Worm (Caenorhabditis elegans) whole organism, mixed stage, embryonic: Measurements from ENCODE around the gene T25B9.8.

ENCODE experiments used
- M03D4.4 ChIP-seq: sonication (generic microtip); optimal IDR thresholded peaks from 2 replicates; lab custom pipeline; 2017; ENCODE audit warnings: mild to moderate bottlenecking, missing genetic modification characterization, missing compliant biosample characterization
- bed-3 ChIP-seq: fragments of 200-800 bp; sonication (Bioruptor generic); optimal IDR thresholded peaks from 3 replicates; lab custom pipeline; 2018; ENCODE audit warnings: mild to moderate bottlenecking, missing genetic modification characterization, moderate library complexity, missing compliant biosample characterization
- blmp-1 ChIP-seq: fragments of 150-350 bp; optimal IDR thresholded peaks from 2 replicates; lab custom pipeline; 2014; ENCODE audit warnings: missing biosample characterization, missing genetic modification characterization
- ceh-43 ChIP-seq: fragments of 200-800 bp; sonication (Bioruptor generic); optimal IDR thresholded peaks from 2 replicates; lab custom pipeline; 2018; ENCODE audit warnings: mild to moderate bottlenecking, missing genetic modification characterization, moderate library complexity, missing compliant biosample characterization
- ceh-83 ChIP-seq: fragments of 200-800 bp; sonication (Bioruptor generic); optimal IDR thresholded peaks from 2 replicates; lab custom pipeline; 2018; ENCODE audit warnings: mild to moderate bottlenecking, missing genetic modification characterization, missing compliant biosample characterization
- cnd-1 ChIP-seq: fragments of 200-800 bp; sonication (Bioruptor generic); optimal IDR thresholded peaks from 2 replicates; lab custom pipeline; 2018; ENCODE audit warnings: mild to moderate bottlenecking, missing genetic modification characterization, missing compliant biosample characterization
- drap-1 ChIP-seq: fragments of 200-800 bp; sonication (Bioruptor generic); optimal IDR thresholded peaks from 3 replicates; lab custom pipeline; 2018; ENCODE audit warnings: mild to moderate bottlenecking, missing genetic modification characterization, missing compliant biosample characterization
- elt-1 ChIP-seq: sonication (generic microtip); optimal IDR thresholded peaks from 2 replicates; lab custom pipeline; 2017; ENCODE audit warnings: missing genetic modification characterization, mild to moderate bottlenecking, missing compliant biosample characterization, antibody characterized with exemption, moderate library complexity, borderline replicate concordance; ENCODE audit not compliant: insufficient read depth
- elt-3 ChIP-seq: fragments of 150-350 bp; optimal IDR thresholded peaks from 2 replicates; lab custom pipeline; 2014; ENCODE audit warnings: missing biosample characterization, missing genetic modification characterization
- flh-1 ChIP-seq: fragments of 200-800 bp; sonication (Bioruptor generic); optimal IDR thresholded peaks from 2 replicates; lab custom pipeline; 2018; ENCODE audit warnings: mild to moderate bottlenecking, missing genetic modification characterization, moderate library complexity, missing compliant biosample characterization
- ham-2 ChIP-seq: fragments of 200-800 bp; sonication (Bioruptor generic); optimal IDR thresholded peaks from 2 replicates; lab custom pipeline; 2018; ENCODE audit warnings: mild to moderate bottlenecking, missing genetic modification characterization, missing compliant biosample characterization
- hlh-1 ChIP-seq: fragments of 150-350 bp; optimal IDR thresholded peaks from 2 replicates; lab custom pipeline; 2014; ENCODE audit warnings: missing biosample characterization, missing genetic modification reagents, missing genetic modification characterization
- lin-13 ChIP-seq: fragments of 150-350 bp; optimal IDR thresholded peaks from 2 replicates; lab custom pipeline; 2014; ENCODE audit warnings: missing biosample characterization, missing genetic modification characterization
- lin-32 ChIP-seq: fragments of 200-800 bp; sonication (Bioruptor generic); optimal IDR thresholded peaks from 2 replicates; lab custom pipeline; 2018; ENCODE audit warnings: mild to moderate bottlenecking, missing genetic modification characterization, missing compliant biosample characterization
- lsy-2 ChIP-seq: fragments of 150-350 bp; optimal IDR thresholded peaks from 2 replicates; lab custom pipeline; 2014; ENCODE audit warnings: missing biosample characterization, missing genetic modification characterization
- mep-1 ChIP-seq: fragments of 150-350 bp; optimal IDR thresholded peaks from 2 replicates; lab custom pipeline; 2017; ENCODE audit warnings: missing biosample characterization, missing genetic modification reagents, missing genetic modification characterization, inconsistent platforms
- mls-2 ChIP-seq: sonication (generic microtip); optimal IDR thresholded peaks from 2 replicates; lab custom pipeline; 2016; ENCODE audit warnings: mild to moderate bottlenecking, missing genetic modification characterization, moderate library complexity, missing compliant biosample characterization
- nhr-12 ChIP-seq: fragments of 150-350 bp; optimal IDR thresholded peaks from 2 replicates; lab custom pipeline; 2014; ENCODE audit warnings: missing biosample characterization, missing genetic modification characterization
- nhr-2 ChIP-seq: fragments of 150-350 bp; optimal IDR thresholded peaks from 2 replicates; lab custom pipeline; 2014; ENCODE audit warnings: missing biosample characterization, missing genetic modification characterization
- nhr-237 ChIP-seq: fragments of 150-350 bp; optimal IDR thresholded peaks from 2 replicates; lab custom pipeline; 2014; ENCODE audit warnings: missing biosample characterization, missing genetic modification characterization
- nhr-28 ChIP-seq: fragments of 150-350 bp; optimal IDR thresholded peaks from 2 replicates; lab custom pipeline; 2014; ENCODE audit warnings: missing biosample characterization, missing genetic modification characterization
- nhr-76 ChIP-seq: sonication (generic microtip); optimal IDR thresholded peaks from 2 replicates; lab custom pipeline; 2017; ENCODE audit warnings: missing biosample characterization, missing genetic modification characterization
- pha-4 ChIP-seq: fragments of 150-350 bp; optimal IDR thresholded peaks from 2 replicates; lab custom pipeline; 2018; ENCODE audit warnings: missing biosample characterization, missing genetic modification reagents, missing genetic modification characterization
- sem-2 ChIP-seq: fragments of 200-800 bp; sonication (Bioruptor generic); optimal IDR thresholded peaks from 2 replicates; lab custom pipeline; 2018; ENCODE audit warnings: mild to moderate bottlenecking, missing genetic modification characterization, missing compliant biosample characterization
- snpc-4 ChIP-seq: fragments of 150-350 bp; optimal IDR thresholded peaks from 2 replicates; lab custom pipeline; 2014; ENCODE audit warnings: missing biosample characterization, missing genetic modification characterization
- unc-120 ChIP-seq: sonication (generic microtip); optimal IDR thresholded peaks from 2 replicates; lab custom pipeline; 2017; ENCODE audit warnings: missing genetic modification characterization, missing compliant biosample characterization; ENCODE audit not compliant: poor library complexity, severe bottlenecking
- unc-62 ChIP-seq: fragments of 150-350 bp; optimal IDR thresholded peaks from 2 replicates; lab custom pipeline; 2014; ENCODE audit warnings: missing biosample characterization, missing genetic modification reagents, missing genetic modification characterization
- zip-8 ChIP-seq: fragments of 150-350 bp; optimal IDR thresholded peaks from 2 replicates; lab custom pipeline; 2014; ENCODE audit warnings: missing biosample characterization, missing genetic modification characterization
- ztf-11 ChIP-seq: fragments of 150-350 bp; optimal IDR thresholded peaks from 2 replicates; lab custom pipeline; 2014; ENCODE audit warnings: missing biosample characterization, missing genetic modification characterization

The T25B9.8 gene

DNA sequence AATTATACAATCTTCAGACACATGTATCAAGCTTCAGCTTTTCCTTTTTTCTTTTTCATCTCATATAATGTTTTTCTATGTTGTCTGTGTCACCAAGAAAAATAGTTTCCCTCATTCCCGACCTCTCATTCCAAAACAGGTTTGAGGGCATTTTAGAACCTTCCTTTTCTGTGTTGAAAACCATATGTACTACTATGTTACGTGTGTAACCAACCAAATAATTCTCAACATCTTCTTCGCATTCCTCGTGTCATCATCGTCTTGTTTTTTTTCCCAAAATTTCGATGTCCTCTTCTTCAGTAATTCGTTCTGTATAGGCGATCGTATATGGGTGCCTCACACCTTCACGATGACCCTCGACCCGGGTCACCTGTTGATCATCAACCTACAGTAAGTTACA is 22.4 kb upstream of the T25B9.8 start, which contains the start of gene pept-2:
TSS of gene pept-2 (plus strand) at position 301 of the 400 bp plus-strand sequence.
- TF ChIP-seq ceh-83 (GFP tag; lab: Kevin White, UChicago) (no peak), zip-8 (tag; lab: Kevin White, UChicago) (no peak), blmp-1 (tag; lab: Kevin White, UChicago) (no peak), mep-1 (tag; lab: Kevin White, UChicago) (no peak), pha-4 (tag; lab: Kevin White, UChicago) (no peak), lsy-2 (no peak), M03D4.4 (tag; lab: Kevin White, UChicago) (no peak), sem-2 (GFP tag; lab: Kevin White, UChicago) (no peak), ztf-11 (no peak), nhr-2 (tag; lab: Kevin White, UChicago) (no peak), bed-3 (GFP tag; lab: Kevin White, UChicago) (no peak), unc-62 (GFP tag; lab: Kevin White, UChicago) (no peak), nhr-12 (no peak), nhr-237 (tag; lab: Kevin White, UChicago) (no peak), elt-1 (tag; lab: Kevin White, UChicago) (no peak), flh-1 (no peak), snpc-4 (tag; lab: Kevin White, UChicago) (no peak), drap-1 (GFP tag; lab: Kevin White, UChicago) (no peak)

ce11 chrIV:10786731-10787130 is 18.7 kb upstream of the T25B9.8 start, which contains the start of gene srd-7:
TSS of gene srd-7 (minus strand) at chrIV:10786831.
- TF ChIP-seq nhr-12, result no peak
- no peak for TF ChIP-seq lin-13 (tag; lab: Kevin White, UChicago)
- TF ChIP-seq cnd-1 (tag; lab: Kevin White, UChicago), result no peak
- no peak for TF ChIP-seq elt-1 (tag; lab: Kevin White, UChicago)
- no peak for TF ChIP-seq nhr-2 (tag; lab: Kevin White, UChicago)
- TF ChIP-seq pha-4 (tag; lab: Kevin White, UChicago), result no peak

DNA sequence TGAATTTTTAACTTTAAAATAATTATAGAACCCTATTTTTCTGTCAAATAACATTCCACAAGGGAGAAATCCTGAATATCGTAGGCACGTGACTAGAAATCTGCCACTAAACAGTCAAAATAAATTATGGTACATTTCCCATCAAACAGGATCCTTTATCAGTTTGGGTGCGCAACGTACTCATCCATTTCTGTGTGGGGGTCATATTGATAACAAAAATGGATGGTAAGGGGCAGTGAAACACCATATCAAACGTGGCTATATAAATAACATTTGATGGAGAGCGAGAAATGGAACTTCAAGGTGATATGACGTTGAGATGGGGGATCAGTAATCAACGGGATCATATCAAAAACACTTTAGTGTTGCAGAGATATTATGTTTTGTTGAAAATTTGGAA is 16.1 kb upstream of the T25B9.8 start:
- TF ChIP-seq ham-2 (GFP tag; lab: Kevin White, UChicago), result no peak
- no peak for TF ChIP-seq nhr-76 (tag; lab: Kevin White, UChicago)
- no peak for TF ChIP-seq nhr-2 (tag; lab: Kevin White, UChicago)
- no peak for TF ChIP-seq pha-4 (tag; lab: Kevin White, UChicago)
- no peak for TF ChIP-seq elt-1 (tag; lab: Kevin White, UChicago)
- TF ChIP-seq mep-1 (tag; lab: Kevin White, UChicago), result no peak
- no peak for TF ChIP-seq elt-3 (tag; lab: Kevin White, UChicago)
- TF ChIP-seq lsy-2, result no peak
- TF ChIP-seq snpc-4 (tag; lab: Kevin White, UChicago), result no peak
- TF ChIP-seq drap-1 (GFP tag; lab: Kevin White, UChicago), result no peak
- TF ChIP-seq mls-2 (tag; lab: Kevin White, UChicago), result no peak
- TF ChIP-seq lin-13 (tag; lab: Kevin White, UChicago), result no peak
- no peak for TF ChIP-seq unc-120 (tag; lab: Kevin White, UChicago)

DNA sequence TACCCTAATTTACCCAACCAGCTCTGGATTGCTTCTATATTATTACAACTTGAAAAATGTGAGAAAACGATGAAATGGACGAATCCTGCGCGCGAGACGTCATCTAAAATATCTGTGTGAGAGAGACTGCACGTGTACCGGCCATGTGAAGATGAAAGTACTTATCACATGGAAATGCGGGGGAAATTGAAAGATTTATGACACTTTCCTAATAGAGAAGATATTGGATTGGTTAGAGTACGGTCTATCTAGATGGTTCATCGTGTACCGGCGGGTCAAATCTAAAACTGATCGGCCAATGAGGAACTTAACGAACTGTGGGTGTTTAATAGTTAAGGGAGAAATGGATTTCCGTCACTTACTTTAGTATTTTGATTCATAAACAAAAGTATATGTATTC is 14.0 kb upstream of the T25B9.8 start:
- no peak for TF ChIP-seq lin-32 (GFP tag; lab: Kevin White, UChicago)
- no peak for TF ChIP-seq drap-1 (GFP tag; lab: Kevin White, UChicago)
- TF ChIP-seq nhr-12, result no peak
- no peak for TF ChIP-seq sem-2 (GFP tag; lab: Kevin White, UChicago)
- TF ChIP-seq bed-3 (GFP tag; lab: Kevin White, UChicago), result no peak
- no peak for TF ChIP-seq nhr-28 (tag; lab: Kevin White, UChicago)
- TF ChIP-seq flh-1, result no peak
- no peak for TF ChIP-seq hlh-1
- TF ChIP-seq ham-2 (GFP tag; lab: Kevin White, UChicago), result no peak
- TF ChIP-seq lin-13 (tag; lab: Kevin White, UChicago), result no peak
- TF ChIP-seq cnd-1 (tag; lab: Kevin White, UChicago), result no peak
- no peak for TF ChIP-seq elt-3 (tag; lab: Kevin White, UChicago)
- no peak for TF ChIP-seq ceh-43 (GFP tag; lab: Kevin White, UChicago)
- TF ChIP-seq M03D4.4 (tag; lab: Kevin White, UChicago), result no peak
- no peak for TF ChIP-seq pha-4 (tag; lab: Kevin White, UChicago)
- TF ChIP-seq mep-1 (tag; lab: Kevin White, UChicago), result no peak
- TF ChIP-seq nhr-76 (tag; lab: Kevin White, UChicago), result no peak
- TF ChIP-seq unc-120 (tag; lab: Kevin White, UChicago), result no peak
- no peak for TF ChIP-seq unc-62 (GFP tag; lab: Kevin White, UChicago)
- no peak for TF ChIP-seq elt-1 (tag; lab: Kevin White, UChicago)
